Worm (Caenorhabditis elegans) whole organism, midembryonic: Measurements from ENCODE around the gene fbxb-108.

Experiments
- cog-1 ChIP-seq: sonication (generic microtip); optimal IDR thresholded peaks from 2 replicates; lab custom pipeline; 2016; ENCODE audit warnings: missing genetic modification characterization, missing compliant biosample characterization
- flt-1 ChIP-seq: fragments of 200-800 bp; sonication (Bioruptor generic); IDR thresholded peaks from 2 replicates; pipeline ENCODE4 v1.3.6; 2022; ENCODE audit warnings: missing genetic modification characterization, missing compliant biosample characterization
- klf-2 ChIP-seq: fragments of 200-800 bp; sonication (Bioruptor generic); conservative IDR thresholded peaks from 2 replicates; pipeline ENCODE4 v1.3.6; 2022; ENCODE audit warnings: missing genetic modification reagents, missing genetic modification characterization, missing compliant biosample characterization
- med-1 ChIP-seq: sonication (generic microtip); optimal IDR thresholded peaks from 2 replicates; lab custom pipeline; 2017; ENCODE audit warnings: missing genetic modification characterization, mild to moderate bottlenecking, missing compliant biosample characterization, antibody characterized with exemption, missing genetic modification reagents; ENCODE audit not compliant: insufficient read depth
- ztf-23 ChIP-seq: fragments of 200-800 bp; sonication (Bioruptor generic); IDR thresholded peaks from 2 replicates; pipeline ENCODE4 v1.3.6; 2022; ENCODE audit warnings: missing genetic modification reagents, missing genetic modification characterization, missing compliant biosample characterization
- ztf-29 ChIP-seq: fragments of 200-800 bp; sonication (Bioruptor generic); IDR thresholded peaks from 2 replicates; pipeline ENCODE4 v1.3.6; 2022; ENCODE audit warnings: missing genetic modification reagents, missing genetic modification characterization, missing compliant biosample characterization

- TF ChIP-seq cog-1 (tag; lab: Kevin White, UChicago), result no peak
- TF ChIP-seq ztf-23 (GFP tag; lab: Robert Waterston, UW), result no peak
- no peak for TF ChIP-seq ztf-29
- TF ChIP-seq flt-1 (GFP tag; lab: Robert Waterston, UW), result no peak
- no peak for TF ChIP-seq med-1 (GFP tag; lab: Kevin White, UChicago)
- no peak for TF ChIP-seq klf-2 (GFP tag; lab: Robert Waterston, UW)
Measured at ce11 chrII:2815017-2815416, 50.3 kb downstream of the fbxb-108 start.
